Fruit fly (Drosophila melanogaster) whole organism, embryonic: Measurements from ENCODE around the gene CG10365.

Source experiments
- Awh ChIP-seq: fragments of 200-800 bp; sonication (Bioruptor generic); IDR thresholded peaks from 2 replicates; pipeline ENCODE4, ENCODE4 v1.3.6; 2022; ENCODE audit warnings: missing biosample characterization, missing genetic modification characterization
- B-H1 ChIP-seq: fragments of 200-800 bp; sonication (Bioruptor generic); IDR thresholded peaks from 3 replicates; pipeline ENCODE4 v1.3.6; 2022; ENCODE audit warnings: missing biosample characterization, missing genetic modification characterization
- Bgb ChIP-seq: fragments of 200-800 bp; sonication (Bioruptor generic); IDR thresholded peaks from 2 replicates; pipeline ENCODE4 v1.3.6; 2022; ENCODE audit warnings: missing biosample characterization, missing genetic modification characterization; ENCODE audit not compliant: partially characterized antibody
- Bteb2 ChIP-seq: fragments of 200-800 bp; sonication (Bioruptor generic); optimal IDR thresholded peaks from 2 replicates; lab custom pipeline; 2016; ENCODE audit warnings: missing biosample characterization, missing genetic modification characterization
- CG10267 ChIP-seq: fragments of 200-800 bp; sonication (Bioruptor generic); optimal IDR thresholded peaks from 2 replicates; lab custom pipeline; 2018; ENCODE audit warnings: missing biosample characterization, mild to moderate bottlenecking, missing genetic modification characterization, moderate library complexity
- CG10979 ChIP-seq: fragments of 200-800 bp; sonication (Bioruptor generic); optimal IDR thresholded peaks from 2 replicates; lab custom pipeline; 2018; ENCODE audit warnings: missing biosample characterization, mild to moderate bottlenecking, missing genetic modification characterization, moderate library complexity
- CG12071 ChIP-seq: fragments of 200-800 bp; sonication (Bioruptor generic); optimal IDR thresholded peaks from 3 replicates; lab custom pipeline; 2018; ENCODE audit warnings: missing biosample characterization, mild to moderate bottlenecking, missing genetic modification characterization
- CG14441 ChIP-seq: fragments of 200-800 bp; sonication (Bioruptor generic); IDR thresholded peaks from 2 replicates; pipeline ENCODE4 v1.3.6; 2022; ENCODE audit warnings: missing biosample characterization, missing genetic modification characterization
- CG14667 ChIP-seq: fragments of 200-800 bp; sonication (Bioruptor generic); IDR thresholded peaks from 2 replicates; pipeline ENCODE4 v1.3.6; 2022; ENCODE audit warnings: missing biosample characterization, missing genetic modification characterization
- CG15696 ChIP-seq: fragments of 200-800 bp; sonication (Bioruptor generic); optimal IDR thresholded peaks from 2 replicates; lab custom pipeline; 2019; ENCODE audit warnings: missing biosample characterization, mild to moderate bottlenecking, missing genetic modification characterization, moderate library complexity
- CG1602 ChIP-seq: fragments of 200-800 bp; sonication (Bioruptor generic); optimal IDR thresholded peaks from 3 replicates; lab custom pipeline; 2016; ENCODE audit warnings: missing biosample characterization, missing genetic modification characterization
- CG1603 ChIP-seq: fragments of 200-800 bp; sonication (Bioruptor generic); optimal IDR thresholded peaks from 2 replicates; lab custom pipeline; 2019; ENCODE audit warnings: missing biosample characterization, mild to moderate bottlenecking, missing genetic modification characterization, moderate library complexity
- CG16815 ChIP-seq: fragments of 200-800 bp; sonication (Bioruptor generic); optimal IDR thresholded peaks from 3 replicates; lab custom pipeline; 2017; ENCODE audit warnings: missing biosample characterization, mild to moderate bottlenecking, missing genetic modification characterization
- CG17385 ChIP-seq: fragments of 200-800 bp; sonication (Bioruptor generic); optimal IDR thresholded peaks from 3 replicates; lab custom pipeline; 2018; ENCODE audit warnings: missing biosample characterization, mild to moderate bottlenecking, missing genetic modification characterization
- CG31365 ChIP-seq: fragments of 200-800 bp; sonication (Bioruptor generic); optimal IDR thresholded peaks from 2 replicates; lab custom pipeline; 2018; ENCODE audit warnings: missing biosample characterization, mild to moderate bottlenecking, missing genetic modification characterization
- CG3163 ChIP-seq: fragments of 200-800 bp; sonication (Bioruptor generic); optimal IDR thresholded peaks from 3 replicates; lab custom pipeline; 2016; ENCODE audit warnings: missing biosample characterization, missing genetic modification characterization
- CG32772 ChIP-seq: fragments of 200-800 bp; sonication (Bioruptor generic); IDR thresholded peaks from 2 replicates; pipeline ENCODE4 v1.3.6; 2022; ENCODE audit warnings: missing biosample characterization, missing genetic modification characterization
- CG8478 ChIP-seq: fragments of >200 bp; optimal IDR thresholded peaks from 2 replicates; lab custom pipeline; 2018
- CG9817 ChIP-seq: fragments of 200-800 bp; sonication (Bioruptor generic); optimal IDR thresholded peaks from 2 replicates; lab custom pipeline; 2018; ENCODE audit warnings: missing biosample characterization, mild to moderate bottlenecking, missing genetic modification characterization, moderate library complexity
- Dfd ChIP-seq, 2 experiments: fragments of >200 bp; optimal IDR thresholded peaks; 2 replicates each; lab custom pipeline; 2017; ENCODE audit warnings: missing biosample characterization in 2 of 2, missing genetic modification characterization in 2 of 2
- HLH3B ChIP-seq: fragments of 200-800 bp; sonication (Bioruptor generic); IDR thresholded peaks from 2 replicates; pipeline ENCODE4 v1.3.6; 2022; ENCODE audit warnings: missing biosample characterization, missing genetic modification characterization
- HLH4C ChIP-seq: fragments of 200-800 bp; sonication (Bioruptor generic); IDR thresholded peaks from 3 replicates; pipeline ENCODE4 v1.3.6; 2022; ENCODE audit warnings: missing biosample characterization, missing genetic modification characterization; ENCODE audit not compliant: partially characterized antibody
- Lhr ChIP-seq: fragments of 200-800 bp; sonication (Bioruptor generic); optimal IDR thresholded peaks from 3 replicates; lab custom pipeline; 2017; ENCODE audit warnings: mild to moderate bottlenecking, missing biosample characterization, missing genetic modification reagents, missing genetic modification characterization
- Med ChIP-seq: fragments of 200-800 bp; sonication (Bioruptor generic); peaks from one replicate; lab custom pipeline; 2016; ENCODE audit warnings: missing biosample characterization, missing genetic modification characterization, mild to moderate bottlenecking, inconsistent platforms, moderate library complexity
- Rx ChIP-seq: fragments of 200-800 bp; sonication (Bioruptor generic); IDR thresholded peaks from 2 replicates; pipeline ENCODE4 v1.3.6; 2022; ENCODE audit warnings: missing biosample characterization, missing genetic modification characterization
- Usf ChIP-seq: fragments of 200-800 bp; sonication (Bioruptor generic); optimal IDR thresholded peaks from 2 replicates; lab custom pipeline; 2017; ENCODE audit warnings: missing genotype, missing biosample characterization, missing genetic modification characterization
- abd-A ChIP-seq: fragments of 200-800 bp; sonication (Bioruptor generic); optimal IDR thresholded peaks from 3 replicates; lab custom pipeline; 2019; ENCODE audit warnings: missing biosample characterization, mild to moderate bottlenecking, missing genetic modification characterization, moderate library complexity
- bcd ChIP-seq: fragments of 200-800 bp; sonication (Bioruptor generic); optimal IDR thresholded peaks from 2 replicates; lab custom pipeline; 2017; ENCODE audit warnings: missing biosample characterization, mild to moderate bottlenecking, missing genetic modification characterization
- btn ChIP-seq: fragments of 200-800 bp; sonication (Bioruptor generic); optimal IDR thresholded peaks from 2 replicates; lab custom pipeline; 2016; ENCODE audit warnings: missing biosample characterization, missing genetic modification characterization
- ci ChIP-seq: fragments of 200-800 bp; sonication (Bioruptor generic); IDR thresholded peaks from 3 replicates; pipeline ENCODE4 v1.3.6; 2022; ENCODE audit warnings: missing biosample characterization, missing genetic modification characterization
- esg ChIP-seq: fragments of 200-800 bp; sonication (Bioruptor generic); conservative IDR thresholded peaks from 2 replicates; pipeline ENCODE4 v1.3.6; 2022; ENCODE audit warnings: missing biosample characterization, missing genetic modification characterization
- ewg ChIP-seq: fragments of 200-800 bp; sonication (Bioruptor generic); optimal IDR thresholded peaks from 3 replicates; lab custom pipeline; 2017; ENCODE audit warnings: mild to moderate bottlenecking, missing biosample characterization, missing genetic modification reagents, missing genetic modification characterization
- hth ChIP-seq: fragments of >200 bp; optimal IDR thresholded peaks from 2 replicates; lab custom pipeline; 2017; ENCODE audit warnings: inconsistent platforms
- lbe ChIP-seq: fragments of 200-800 bp; sonication (Bioruptor generic); optimal IDR thresholded peaks from 2 replicates; lab custom pipeline; 2016; ENCODE audit warnings: missing biosample characterization, mild to moderate bottlenecking, missing genetic modification characterization
- maf-S ChIP-seq: fragments of 200-800 bp; sonication (Bioruptor generic); optimal IDR thresholded peaks from 2 replicates; lab custom pipeline; 2016; ENCODE audit warnings: missing biosample characterization, missing genetic modification characterization
- mld ChIP-seq: fragments of 200-800 bp; sonication (Bioruptor generic); IDR thresholded peaks from 3 replicates; pipeline ENCODE4 v1.3.6; 2022; ENCODE audit warnings: missing biosample characterization, missing genetic modification characterization; ENCODE audit not compliant: partially characterized antibody
- nau ChIP-seq: fragments of 200-800 bp; sonication (Bioruptor generic); optimal IDR thresholded peaks from 3 replicates; lab custom pipeline; 2017; ENCODE audit warnings: missing biosample characterization, mild to moderate bottlenecking, missing genetic modification characterization, missing genetic modification reagents
- nerfin-1 ChIP-seq: fragments of 200-800 bp; sonication (Bioruptor generic); optimal IDR thresholded peaks from 3 replicates; lab custom pipeline; 2019; ENCODE audit warnings: missing biosample characterization, mild to moderate bottlenecking, missing genetic modification characterization, moderate library complexity
- nom ChIP-seq: fragments of 200-800 bp; sonication (Bioruptor generic); optimal IDR thresholded peaks from 2 replicates; lab custom pipeline; 2017; ENCODE audit warnings: missing biosample characterization, missing genetic modification characterization, mild to moderate bottlenecking, moderate library complexity, missing genetic modification reagents
- pan ChIP-seq, 4 experiments: fragments of >200 bp in 3 of 4; fragments of 200-800 bp in 1 of 4; sonication (Bioruptor generic) in 1 of 4; optimal IDR thresholded peaks in 3 of 4; IDR thresholded peaks in 1 of 4; 2 replicates each; pipeline versions ENCODE4 v1.3.6 to Lab custom; 2017 to 2022; ENCODE audit warnings: missing biosample characterization in 2 of 4, missing genetic modification characterization in 2 of 4, mixed read lengths in 1 of 4
- pho ChIP-seq: fragments of 200-800 bp; sonication (Bioruptor generic); optimal IDR thresholded peaks from 2 replicates; lab custom pipeline; 2016; ENCODE audit warnings: missing biosample characterization, missing genetic modification characterization
- sc ChIP-seq, 3 experiments: fragments of >200 bp in 2 of 3; fragments of 200-800 bp in 1 of 3; sonication (Bioruptor generic) in 1 of 3; optimal IDR thresholded peaks; 2 replicates in 2 of 3; 3 replicates in 1 of 3; lab custom pipeline; 2017; ENCODE audit warnings: mild to moderate bottlenecking in 1 of 3, missing biosample characterization in 1 of 3, missing genetic modification characterization in 1 of 3, missing genetic modification reagents in 1 of 3
- sd ChIP-seq: fragments of 200-800 bp; sonication (Bioruptor generic); optimal IDR thresholded peaks from 3 replicates; lab custom pipeline; 2018; ENCODE audit warnings: missing biosample characterization, mild to moderate bottlenecking, missing genetic modification characterization, moderate library complexity
- sug ChIP-seq: fragments of 200-800 bp; optimal IDR thresholded peaks from 2 replicates; lab custom pipeline; 2019; ENCODE audit warnings: missing biosample characterization, mild to moderate bottlenecking, missing genetic modification characterization, moderate library complexity
- tgo ChIP-seq: fragments of 200-800 bp; sonication (Bioruptor generic); IDR thresholded peaks from 3 replicates; pipeline ENCODE4 v1.3.6; 2022; ENCODE audit warnings: missing biosample characterization, missing genetic modification characterization
- tll ChIP-seq, 2 experiments: fragments of 200-800 bp in 1 of 2; fragments of >200 bp in 1 of 2; sonication (Bioruptor generic) in 1 of 2; optimal IDR thresholded peaks; 2 replicates each; lab custom pipeline; 2017 to 2019; ENCODE audit warnings: missing biosample characterization in 2 of 2, missing genetic modification characterization in 2 of 2, mild to moderate bottlenecking in 1 of 2, moderate library complexity in 1 of 2
- ttk ChIP-seq: fragments of 200-800 bp; sonication (Bioruptor generic); IDR thresholded peaks from 2 replicates; pipeline ENCODE4 v2.1.2; 2022; ENCODE audit warnings: missing biosample characterization, missing genetic modification characterization
- unc-4 ChIP-seq: fragments of 200-800 bp; sonication (Bioruptor generic); IDR thresholded peaks from 2 replicates; pipeline ENCODE4 v1.3.6; 2022; ENCODE audit warnings: missing biosample characterization, missing genetic modification characterization; ENCODE audit not compliant: partially characterized antibody

CG10365 gene

DNA sequence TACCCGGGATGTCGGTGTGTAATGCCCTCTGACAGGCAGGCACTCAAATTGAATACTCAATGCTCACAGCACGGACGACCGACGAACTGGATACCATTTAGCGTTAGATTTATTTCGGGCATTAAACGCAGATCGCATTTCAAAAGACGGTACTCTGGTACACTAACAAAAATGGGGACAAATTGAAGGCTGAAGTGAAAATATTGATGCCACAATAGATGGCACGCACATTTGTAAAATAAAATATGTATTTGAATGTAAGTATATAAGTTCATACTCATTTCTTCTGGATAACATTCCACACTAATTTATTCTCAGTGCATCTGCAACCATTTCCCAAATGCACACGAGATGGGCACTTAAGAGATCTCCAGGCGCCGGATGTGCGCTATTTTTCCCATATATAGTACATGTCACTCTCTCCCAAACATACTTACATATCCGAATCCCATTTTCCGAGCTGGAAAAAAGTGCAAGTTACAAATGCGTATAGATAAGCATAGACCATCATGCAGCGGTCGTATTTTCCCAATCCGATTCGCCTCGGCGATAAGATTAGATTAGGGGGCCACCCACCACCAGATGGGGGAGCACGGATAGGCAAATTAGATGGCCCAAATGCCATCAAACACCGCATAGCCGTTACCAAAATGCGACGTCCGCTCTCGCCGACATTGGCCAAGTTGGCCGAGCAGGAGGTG, 13.5 kb upstream of the CG10365 start, which contains the start of gene CG10301 (continued):
- TF ChIP-seq nerfin-1 (peak; percentile 45), CG9817 (tag; lab: Kevin White, UChicago) (no peak), CG3163 (GFP tag; lab: Kevin White, UChicago) (no peak), Dfd (GFP tag; optimal IDR thresholded peaks at IDR 0.05; lab: Kevin White, UChicago) (no peak), CG14441 (GFP tag; lab: Robert Waterston, UW) (peak; percentile 51), CG1603 (tag; lab: Kevin White, UChicago) (peak; percentile 84), B-H1 (peak; percentile 35; the same call in 2 of the 3 replicates), sug (no peak), CG16815 (GFP tag; lab: Kevin White, UChicago) (peak; percentile 63), tll (GFP tag; optimal IDR thresholded peaks at IDR 0.05; lab: Kevin White, UChicago) (no peak), abd-A (tag; lab: Kevin White, UChicago) (no peak), CG31365 (no peak), unc-4 (GFP tag; lab: Robert Waterston, UW) (no peak), HLH3B (peak; percentile 43; the same call in 1 of the 2 replicates), HLH4C (GFP tag; lab: Robert Waterston, UW) (no peak), bcd (peak; percentile 49), Awh (GFP tag; lab: Robert Waterston, UW) (peak; percentile 52), btn (GFP tag; lab: Kevin White, UChicago) (peak; percentile 36), Usf (GFP tag; lab: Kevin White, UChicago) (peak; percentile 44), CG32772 (peak; percentile 49; the same call in 1 of the 2 replicates), ci (GFP tag; lab: Robert Waterston, UW) (peak; percentile 82), sd (peak; percentile 3), ewg (GFP tag; lab: Kevin White, UChicago) (peak; percentile 56), sc (optimal IDR thresholded peaks at IDR 0.05; lab: Kevin White, UChicago) (no peak), sc (GFP tag; optimal IDR thresholded peaks at IDR 0.05; lab: Kevin White, UChicago) (peak; percentile 50), esg (GFP tag; lab: Robert Waterston, UW) (peak; percentile 52), mld (GFP tag; lab: Robert Waterston, UW) (no peak), Rx (GFP tag; lab: Robert Waterston, UW) (peak; percentile 39), maf-S (GFP tag; lab: Kevin White, UChicago) (no peak), pho (GFP tag; lab: Kevin White, UChicago) (no peak), CG12071 (GFP tag; lab: Kevin White, UChicago) (no peak), nom (no peak), CG10267 (peak; percentile 67), Lhr (peak; percentile 40), pan (optimal IDR thresholded peaks at IDR 0.05; lab: Kevin White, UChicago) (no peak), pan (GFP tag; optimal IDR thresholded peaks at IDR 0.05 in 1 of 2, IDR thresholded peaks at IDR 0.05 in 1 of 2) (no peak), CG17385 (GFP tag; lab: Kevin White, UChicago) (peak; percentile 45), CG1602 (GFP tag; lab: Kevin White, UChicago) (peak; percentile 66), tgo (GFP tag; lab: Robert Waterston, UW) (peak; percentile 26; the same call in 1 of the 3 replicates), nau (GFP tag; lab: Kevin White, UChicago) (peak; percentile 79), CG8478 (lab: Kevin White, UChicago) (no peak), lbe (GFP tag; lab: Kevin White, UChicago) (no peak), CG14667 (peak; percentile 56), CG10979 (peak; percentile 82), Med (peak; percentile 77), Bgb (no peak), Bteb2 (GFP tag; lab: Kevin White, UChicago) (no peak), CG15696 (tag; lab: Kevin White, UChicago) (peak; percentile 89), ttk (0 out of 2 replicates have a peak, but pooled peaks have one; percentile 12), hth (lab: Kevin White, UChicago) (no peak)
